Fruit fly (Drosophila melanogaster): ENCODE results near the gene Aos1.

The Aos1 gene

dm6 chr3R:12433764-12434163 is at the start of gene Aos1, which contains the start of gene Srlp (continued):
- TF ChIP-seq CG13287 (GFP tag; IDR thresholded peaks at IDR 0.05; ENCODE audit: partially characterized antibody) (peak; percentile 35; the same call in 1 of the 2 replicates), CG30020 (tag; optimal IDR thresholded peaks at IDR 0.05) (peak; percentile 74), insv (GFP tag; optimal IDR thresholded peaks at IDR 0.05) (peak in 1 of 2 experiments; percentile 23), sima (GFP tag; optimal IDR thresholded peaks at IDR 0.05) (no peak), Vsx1 (GFP tag; optimal IDR thresholded peaks at IDR 0.05) (no peak), chif (GFP tag; optimal IDR thresholded peaks at IDR 0.05) (no peak), CG4707 (GFP tag; optimal IDR thresholded peaks at IDR 0.05) (no peak), fd96Cb (tag; optimal IDR thresholded peaks at IDR 0.05) (peak; percentile 23), HLH4C (GFP tag; IDR thresholded peaks at IDR 0.05; ENCODE audit: partially characterized antibody) (no peak), Doc2 (GFP tag; IDR thresholded peaks at IDR 0.05) (no peak), CG11695 (GFP tag; IDR thresholded peaks at IDR 0.05) (no peak), CG11504 (tag; optimal IDR thresholded peaks at IDR 0.05) (no peak), Stat92E (GFP tag; optimal IDR thresholded peaks at IDR 0.05) (no peak), CG4730 (GFP tag; IDR thresholded peaks at IDR 0.05) (no peak), lab (GFP tag; optimal IDR thresholded peaks at IDR 0.05) (no peak), CG4282 (GFP tag; optimal IDR thresholded peaks at IDR 0.05) (no peak), dpn (GFP tag; optimal IDR thresholded peaks at IDR 0.05) (peak in 1 of 2 experiments; percentile 45), CG12155 (GFP tag; optimal IDR thresholded peaks at IDR 0.05) (peak; percentile 43), nmo (GFP tag; optimal IDR thresholded peaks at IDR 0.05) (peak; percentile 77), CG11560 (tag; IDR thresholded peaks at IDR 0.05) (no peak), cad (GFP tag; optimal IDR thresholded peaks at IDR 0.05) (no peak), danr (GFP tag; IDR thresholded peaks at IDR 0.05) (no peak), CG8089 (GFP tag; optimal IDR thresholded peaks at IDR 0.05) (no peak), Doc3 (GFP tag; IDR thresholded peaks at IDR 0.05; ENCODE audit: partially characterized antibody) (no peak), CG12104 (GFP tag; optimal IDR thresholded peaks at IDR 0.05) (peak; percentile 30), kah (GFP tag; optimal IDR thresholded peaks at IDR 0.05) (peak; percentile 27), CG3726 (GFP tag; IDR thresholded peaks at IDR 0.05) (no peak), CoRest (tag; optimal IDR thresholded peaks at IDR 0.05) (peak; percentile 83), gt (GFP tag; IDR thresholded peaks at IDR 0.05) (no peak), Pdp1 (GFP tag; optimal IDR thresholded peaks at IDR 0.05) (peak in 1 of 2 experiments; percentile 27), CG13296 (GFP tag; optimal IDR thresholded peaks at IDR 0.05) (peak; percentile 54), sim (GFP tag; IDR thresholded peaks at IDR 0.05) (no peak), lilli (GFP tag; optimal IDR thresholded peaks at IDR 0.05) (peak; percentile 8), CG7372 (GFP tag; IDR thresholded peaks at IDR 0.05) (no peak), CG1602 (GFP tag; optimal IDR thresholded peaks at IDR 0.05) (peak; percentile 3), NFAT (GFP tag; IDR thresholded peaks at IDR 0.05) (no peak), Bdp1 (GFP tag; optimal IDR thresholded peaks at IDR 0.05) (no peak), salm (tag; optimal IDR thresholded peaks at IDR 0.05) (no peak), MTF-1 (GFP tag; optimal IDR thresholded peaks at IDR 0.05; ENCODE audit: borderline replicate concordance) (no peak), Med (GFP tag) (peak; percentile 52), pros (GFP tag; optimal IDR thresholded peaks at IDR 0.05) (no peak), CG12942 (GFP tag; optimal IDR thresholded peaks at IDR 0.05) (peak; percentile 52), CG10959 (GFP tag; IDR thresholded peaks at IDR 0.05) (no peak), CG11456 (GFP tag; IDR thresholded peaks at IDR 0.05) (no peak), Abd-B (GFP tag; optimal IDR thresholded peaks at IDR 0.05) (peak; percentile 62), CG1647 (GFP tag; optimal IDR thresholded peaks at IDR 0.05) (peak; percentile 6), ems (GFP tag; optimal IDR thresholded peaks at IDR 0.05) (no peak), CG10267 (tag; optimal IDR thresholded peaks at IDR 0.05) (peak; percentile 70), gcm2 (GFP tag; optimal IDR thresholded peaks at IDR 0.05) (no peak), CG7786 (GFP tag; optimal IDR thresholded peaks at IDR 0.05) (no peak), Atf6 (GFP tag; IDR thresholded peaks at IDR 0.05) (no peak)
